Worm (Caenorhabditis elegans) whole organism, mixed stage, embryonic: ENCODE results near the gene nhr-129.

Experiments
- cnd-1 ChIP-seq: fragments of 200-800 bp; sonication (Bioruptor generic); optimal IDR thresholded peaks from 2 replicates; lab custom pipeline; 2018; ENCODE audit warnings: mild to moderate bottlenecking, missing genetic modification characterization, missing compliant biosample characterization
- lsy-2 ChIP-seq: fragments of 150-350 bp; optimal IDR thresholded peaks from 2 replicates; lab custom pipeline; 2014; ENCODE audit warnings: missing biosample characterization, missing genetic modification characterization
- nhr-2 ChIP-seq: fragments of 150-350 bp; optimal IDR thresholded peaks from 2 replicates; lab custom pipeline; 2014; ENCODE audit warnings: missing biosample characterization, missing genetic modification characterization
- pha-4 ChIP-seq: fragments of 150-350 bp; optimal IDR thresholded peaks from 2 replicates; lab custom pipeline; 2018; ENCODE audit warnings: missing biosample characterization, missing genetic modification reagents, missing genetic modification characterization
- unc-39 ChIP-seq: fragments of 150-350 bp; optimal IDR thresholded peaks from 2 replicates; lab custom pipeline; 2014; ENCODE audit warnings: missing biosample characterization, missing genetic modification characterization
- unc-62 ChIP-seq: fragments of 150-350 bp; optimal IDR thresholded peaks from 2 replicates; lab custom pipeline; 2014; ENCODE audit warnings: missing biosample characterization, missing genetic modification reagents, missing genetic modification characterization

- TF ChIP-seq cnd-1 (tag; lab: Kevin White, UChicago) (no peak), lsy-2 (no peak), nhr-2 (tag; lab: Kevin White, UChicago) (no peak), unc-39 (no peak), unc-62 (GFP tag; lab: Kevin White, UChicago) (no peak), pha-4 (tag; lab: Kevin White, UChicago) (no peak)
Measured at ce11 chrV:13352415-13352814, 21.6 kb upstream of the nhr-129 start.
